Fruit fly (Drosophila melanogaster) whole organism, prepupa: ENCODE data around the gene Mst27D.

ENCODE experiments used
- Blimp-1 ChIP-seq: fragments of 200-800 bp; sonication (Bioruptor generic); optimal IDR thresholded peaks from 3 replicates; lab custom pipeline; 2017; ENCODE audit warnings: missing biosample characterization, missing genetic modification characterization, mild to moderate bottlenecking, moderate library complexity, missing genetic modification reagents
- CG10631 ChIP-seq: fragments of 200-800 bp; sonication (Bioruptor generic); optimal IDR thresholded peaks from 2 replicates; lab custom pipeline; 2016; ENCODE audit warnings: missing biosample characterization, missing genetic modification characterization
- CG10669 ChIP-seq: fragments of 200-800 bp; sonication (Bioruptor generic); optimal IDR thresholded peaks from 3 replicates; lab custom pipeline; 2018; ENCODE audit warnings: missing biosample characterization, mild to moderate bottlenecking, missing genetic modification characterization, moderate library complexity
- CG11762 ChIP-seq: fragments of 200-800 bp; sonication (Bioruptor generic); optimal IDR thresholded peaks from 3 replicates; lab custom pipeline; 2016; ENCODE audit warnings: missing biosample characterization, missing genetic modification characterization; ENCODE audit not compliant: insufficient read depth
- CG11902 ChIP-seq: fragments of 200-800 bp; sonication (Bioruptor generic); optimal IDR thresholded peaks from 3 replicates; lab custom pipeline; 2016; ENCODE audit warnings: missing biosample characterization, missing genetic modification characterization
- CG15336 ChIP-seq: fragments of 200-800 bp; sonication (Bioruptor generic); IDR thresholded peaks from 2 replicates; pipeline ENCODE4 v1.3.6; 2022; ENCODE audit warnings: missing biosample characterization, missing genetic modification characterization
- CG1621 ChIP-seq: fragments of 200-800 bp; sonication (Bioruptor generic); optimal IDR thresholded peaks from 3 replicates; lab custom pipeline; 2018; ENCODE audit warnings: missing biosample characterization, mild to moderate bottlenecking, missing genetic modification characterization
- CG16779 ChIP-seq: fragments of 200-800 bp; sonication (Bioruptor generic); optimal IDR thresholded peaks from 3 replicates; lab custom pipeline; 2017; ENCODE audit warnings: missing biosample characterization, mild to moderate bottlenecking, missing genetic modification characterization
- CG32006 ChIP-seq: fragments of 200-800 bp; sonication (Bioruptor generic); optimal IDR thresholded peaks from 3 replicates; lab custom pipeline; 2017; ENCODE audit warnings: missing biosample characterization, mild to moderate bottlenecking, missing genetic modification characterization
- CG34406 ChIP-seq: fragments of 200-800 bp; sonication (Bioruptor generic); optimal IDR thresholded peaks from 3 replicates; lab custom pipeline; 2016; ENCODE audit warnings: missing biosample characterization, missing genetic modification characterization
- CG3919 ChIP-seq: fragments of 200-800 bp; sonication (Bioruptor generic); optimal IDR thresholded peaks from 3 replicates; lab custom pipeline; 2016; ENCODE audit warnings: missing biosample characterization, missing genetic modification characterization
- CG6163 ChIP-seq: fragments of 200-800 bp; sonication (Bioruptor generic); IDR thresholded peaks from 3 replicates; pipeline ENCODE4 v1.3.6; 2022; ENCODE audit warnings: missing biosample characterization, missing genetic modification characterization
- CG6808 ChIP-seq: fragments of 200-800 bp; sonication (Bioruptor generic); optimal IDR thresholded peaks from 3 replicates; lab custom pipeline; 2017; ENCODE audit warnings: missing biosample characterization, missing genetic modification characterization, mild to moderate bottlenecking, moderate library complexity, missing genetic modification reagents
- CG6854 ChIP-seq: fragments of 200-800 bp; sonication (Bioruptor generic); optimal IDR thresholded peaks from 2 replicates; lab custom pipeline; 2017; ENCODE audit warnings: missing biosample characterization, mild to moderate bottlenecking, missing genetic modification characterization
- CG7368 ChIP-seq: fragments of 200-800 bp; sonication (Bioruptor generic); optimal IDR thresholded peaks from 3 replicates; lab custom pipeline; 2016; ENCODE audit warnings: missing biosample characterization, missing genetic modification characterization
- CG8119 ChIP-seq: fragments of 200-800 bp; sonication (Bioruptor generic); IDR thresholded peaks from 3 replicates; pipeline ENCODE4 v1.3.6; 2022; ENCODE audit warnings: missing biosample characterization, missing genetic modification characterization
- CG8319 ChIP-seq: fragments of 200-800 bp; sonication (Bioruptor generic); optimal IDR thresholded peaks from 3 replicates; lab custom pipeline; 2016; ENCODE audit warnings: missing biosample characterization, missing genetic modification characterization
- CG8632 ChIP-seq: fragments of 200-800 bp; sonication (Bioruptor generic); optimal IDR thresholded peaks from 3 replicates; lab custom pipeline; 2016; ENCODE audit warnings: missing biosample characterization, missing genetic modification characterization
- CG9139 ChIP-seq: fragments of 200-800 bp; sonication (Bioruptor generic); optimal IDR thresholded peaks from 3 replicates; lab custom pipeline; 2017; ENCODE audit warnings: missing biosample characterization, mild to moderate bottlenecking, missing genetic modification characterization
- Eip75B ChIP-seq: fragments of 200-800 bp; sonication (Bioruptor generic); optimal IDR thresholded peaks from 3 replicates; lab custom pipeline; 2016; ENCODE audit warnings: missing biosample characterization, missing genetic modification characterization
- Eip78C ChIP-seq: fragments of 200-800 bp; sonication (Bioruptor generic); peaks from one replicate; lab custom pipeline; 2016; ENCODE audit warnings: missing biosample characterization, missing genetic modification characterization
- Eip93F ChIP-seq: fragments of 200-800 bp; sonication (Bioruptor generic); optimal IDR thresholded peaks from 2 replicates; lab custom pipeline; 2016; ENCODE audit warnings: missing biosample characterization, mild to moderate bottlenecking, missing genetic modification characterization
- Ets21C ChIP-seq: fragments of 200-800 bp; sonication (Bioruptor generic); optimal IDR thresholded peaks from 3 replicates; lab custom pipeline; 2016; ENCODE audit warnings: missing biosample characterization, missing genetic modification characterization
- Ets96B ChIP-seq: fragments of 200-800 bp; optimal IDR thresholded peaks from 2 replicates; lab custom pipeline; 2019; ENCODE audit warnings: missing biosample characterization, mild to moderate bottlenecking, missing genetic modification characterization, moderate library complexity
- Gug ChIP-seq: fragments of 200-800 bp; sonication (Bioruptor generic); IDR thresholded peaks from 2 replicates; pipeline ENCODE4 v1.3.6; 2022; ENCODE audit warnings: missing biosample characterization, missing genetic modification characterization
- Hr39 ChIP-seq: fragments of 200-800 bp; sonication (Bioruptor generic); optimal IDR thresholded peaks from 2 replicates; lab custom pipeline; 2016; ENCODE audit warnings: missing biosample characterization, missing genetic modification characterization
- Hr4 ChIP-seq: fragments of 200-800 bp; sonication (Bioruptor generic); optimal IDR thresholded peaks from 3 replicates; lab custom pipeline; 2016; ENCODE audit warnings: missing biosample characterization, missing genetic modification characterization
- Lpt ChIP-seq: fragments of 200-800 bp; sonication (Bioruptor generic); optimal IDR thresholded peaks from 3 replicates; lab custom pipeline; 2016; ENCODE audit warnings: missing biosample characterization, missing genetic modification characterization
- OdsH ChIP-seq: fragments of 200-800 bp; sonication (Bioruptor generic); optimal IDR thresholded peaks from 3 replicates; lab custom pipeline; 2016; ENCODE audit warnings: missing biosample characterization, missing genetic modification characterization
- Smox ChIP-seq: fragments of 200-800 bp; sonication (Bioruptor generic); optimal IDR thresholded peaks from 3 replicates; lab custom pipeline; 2016; ENCODE audit warnings: missing biosample characterization, missing genetic modification characterization
- Sox102F ChIP-seq: fragments of 200-800 bp; sonication (Bioruptor generic); optimal IDR thresholded peaks from 2 replicates; lab custom pipeline; 2016; ENCODE audit warnings: missing biosample characterization, mild to moderate bottlenecking, missing genetic modification characterization
- Sox14 ChIP-seq: fragments of 200-800 bp; sonication (Bioruptor generic); optimal IDR thresholded peaks from 3 replicates; lab custom pipeline; 2016; ENCODE audit warnings: missing biosample characterization, missing genetic modification characterization
- Sox15 ChIP-seq: fragments of 200-800 bp; sonication (Bioruptor generic); optimal IDR thresholded peaks from 3 replicates; lab custom pipeline; 2016; ENCODE audit warnings: missing biosample characterization, missing genetic modification characterization
- achi ChIP-seq: fragments of 200-800 bp; sonication (Bioruptor generic); optimal IDR thresholded peaks from 3 replicates; lab custom pipeline; 2016; ENCODE audit warnings: missing biosample characterization, missing genetic modification characterization
- acj6 ChIP-seq: fragments of 200-800 bp; sonication (Bioruptor generic); optimal IDR thresholded peaks from 3 replicates; lab custom pipeline; 2016; ENCODE audit warnings: missing biosample characterization, missing genetic modification characterization
- cyc ChIP-seq: fragments of 200-800 bp; sonication (Bioruptor generic); optimal IDR thresholded peaks from 3 replicates; lab custom pipeline; 2016; ENCODE audit warnings: missing biosample characterization, missing genetic modification characterization
- dac ChIP-seq: fragments of 200-800 bp; sonication (Bioruptor generic); optimal IDR thresholded peaks from 2 replicates; lab custom pipeline; 2017; ENCODE audit warnings: missing biosample characterization, mild to moderate bottlenecking, missing genetic modification characterization
- dsx ChIP-seq: fragments of 200-800 bp; optimal IDR thresholded peaks from 3 replicates; lab custom pipeline; 2019; ENCODE audit warnings: missing biosample characterization, mild to moderate bottlenecking, missing genetic modification characterization, moderate library complexity; ENCODE audit not compliant: poor library complexity, severe bottlenecking
- eg ChIP-seq: fragments of 200-800 bp; sonication (Bioruptor generic); IDR thresholded peaks from 3 replicates; pipeline ENCODE4 v1.3.6; 2022; ENCODE audit warnings: missing biosample characterization, missing genetic modification characterization
- esn ChIP-seq: fragments of 200-800 bp; sonication (Bioruptor generic); optimal IDR thresholded peaks from 2 replicates; lab custom pipeline; 2016; ENCODE audit warnings: missing biosample characterization, mild to moderate bottlenecking, missing genetic modification characterization, moderate library complexity
- fd59A ChIP-seq: fragments of 200-800 bp; sonication (Bioruptor generic); optimal IDR thresholded peaks from 2 replicates; lab custom pipeline; 2017; ENCODE audit warnings: missing biosample characterization, mild to moderate bottlenecking, missing genetic modification characterization, missing genetic modification reagents
- fd85E ChIP-seq: fragments of 200-800 bp; sonication (Bioruptor generic); optimal IDR thresholded peaks from 3 replicates; lab custom pipeline; 2016; ENCODE audit warnings: missing biosample characterization, missing genetic modification characterization
- fkh ChIP-seq: fragments of 200-800 bp; sonication (Bioruptor generic); optimal IDR thresholded peaks from 3 replicates; lab custom pipeline; 2017; ENCODE audit warnings: missing biosample characterization, mild to moderate bottlenecking, missing genetic modification characterization, moderate library complexity
- lz ChIP-seq: fragments of 200-800 bp; sonication (Bioruptor generic); optimal IDR thresholded peaks from 3 replicates; lab custom pipeline; 2016; ENCODE audit warnings: missing biosample characterization, missing genetic modification characterization
- pdm3 ChIP-seq: fragments of 200-800 bp; sonication (Bioruptor generic); optimal IDR thresholded peaks from 3 replicates; lab custom pipeline; 2016; ENCODE audit warnings: missing biosample characterization, missing genetic modification characterization
- salr ChIP-seq, 2 experiments: fragments of 200-800 bp; sonication (Bioruptor generic); optimal IDR thresholded peaks; 3 replicates each; lab custom pipeline; 2016 to 2018; ENCODE audit warnings: missing biosample characterization in 2 of 2, missing genetic modification characterization in 2 of 2, mild to moderate bottlenecking in 1 of 2
- spab ChIP-seq: fragments of 200-800 bp; sonication (Bioruptor generic); optimal IDR thresholded peaks from 2 replicates; lab custom pipeline; 2017; ENCODE audit warnings: missing biosample characterization, mild to moderate bottlenecking, missing genetic modification characterization, missing genetic modification reagents
- ss ChIP-seq, 2 experiments: fragments of 200-800 bp; sonication (Bioruptor generic); optimal IDR thresholded peaks; 2 replicates in 1 of 2; 3 replicates in 1 of 2; lab custom pipeline; 2017 to 2018; ENCODE audit warnings: mild to moderate bottlenecking in 2 of 2, missing biosample characterization in 2 of 2, missing genetic modification characterization in 2 of 2, moderate library complexity in 1 of 2
- svp ChIP-seq: fragments of 200-800 bp; sonication (Bioruptor generic); peaks from one replicate; lab custom pipeline; 2016; ENCODE audit warnings: missing biosample characterization, missing genetic modification characterization
- topi ChIP-seq: fragments of 200-800 bp; sonication (Bioruptor generic); optimal IDR thresholded peaks from 3 replicates; lab custom pipeline; 2016; ENCODE audit warnings: missing biosample characterization, missing genetic modification characterization
- vri ChIP-seq: fragments of 200-800 bp; sonication (Bioruptor generic); optimal IDR thresholded peaks from 3 replicates; lab custom pipeline; 2016; ENCODE audit warnings: missing biosample characterization, mild to moderate bottlenecking, missing genetic modification characterization

Gene Mst27D

dm6 chr2L:7049009-7049647, 11.5 kb downstream of the Mst27D start:
- TF ChIP-seq eg (GFP tag; lab: Robert Waterston, UW) = peak; percentile 30; the same call in 1 of the 3 replicates
- no peak for TF ChIP-seq CG11902 (GFP tag; lab: Kevin White, UChicago)
- TF ChIP-seq dsx (GFP tag; lab: Kevin White, UChicago) = peak; percentile 46
- TF ChIP-seq Hr39 (GFP tag; lab: Kevin White, UChicago) = peak; percentile 19
- TF ChIP-seq CG32006 (GFP tag; lab: Kevin White, UChicago) = no peak
- TF ChIP-seq Gug = no peak; the same call in 1 of the 2 replicates
- peak; percentile 94 for TF ChIP-seq fkh (GFP tag; lab: Kevin White, UChicago)
- no peak for TF ChIP-seq Ets21C (GFP tag; lab: Kevin White, UChicago)
- peak; percentile 51 for TF ChIP-seq Sox102F (GFP tag; lab: Kevin White, UChicago)
- TF ChIP-seq lz (GFP tag; lab: Kevin White, UChicago) = peak; percentile 20
- peak in 1 of 2 experiments; percentile 13 for TF ChIP-seq salr (GFP tag; optimal IDR thresholded peaks at IDR 0.05; lab: Kevin White, UChicago)
- no peak for TF ChIP-seq CG34406
- no peak for TF ChIP-seq topi
- peak; percentile 9 for TF ChIP-seq Lpt (GFP tag; lab: Kevin White, UChicago)
- TF ChIP-seq Eip75B (GFP tag; lab: Kevin White, UChicago) = no peak
- TF ChIP-seq spab = peak; percentile 2
- no peak for TF ChIP-seq fd59A (GFP tag; lab: Kevin White, UChicago)
- TF ChIP-seq CG8119 = peak; percentile 41; the same call in 1 of the 3 replicates
- peak; percentile 16 for TF ChIP-seq CG3919
- no peak for TF ChIP-seq CG8319 (GFP tag; lab: Kevin White, UChicago)
- peak; percentile 85 for TF ChIP-seq vri (GFP tag; lab: Kevin White, UChicago)
- TF ChIP-seq CG16779 (tag; lab: Kevin White, UChicago) = peak; percentile 69
- TF ChIP-seq CG9139 (GFP tag; lab: Kevin White, UChicago) = peak; percentile 66
- TF ChIP-seq CG11762 (GFP tag; lab: Kevin White, UChicago) = no peak
- TF ChIP-seq CG7368 (GFP tag; lab: Kevin White, UChicago) = no peak
- peak; percentile 21 for TF ChIP-seq Eip93F (GFP tag; lab: Kevin White, UChicago)
- TF ChIP-seq Sox15 (GFP tag; lab: Kevin White, UChicago) = no peak
- TF ChIP-seq CG10631 = no peak
- no peak for TF ChIP-seq pdm3 (GFP tag; lab: Kevin White, UChicago)
- TF ChIP-seq CG6808 (GFP tag; lab: Kevin White, UChicago) = peak; percentile 55
- no peak for TF ChIP-seq dac
- TF ChIP-seq Hr4 (GFP tag; lab: Kevin White, UChicago) = peak; percentile 18
- TF ChIP-seq CG6163 (GFP tag; lab: Robert Waterston, UW) = peak; percentile 37; the same call in 1 of the 3 replicates
- TF ChIP-seq Eip78C = peak; percentile 85
- TF ChIP-seq ss (GFP tag; optimal IDR thresholded peaks at IDR 0.05; lab: Kevin White, UChicago) = peak; percentile 42 to 68
- no peak for TF ChIP-seq Blimp-1
- TF ChIP-seq Ets96B (tag; lab: Kevin White, UChicago) = no peak
- no peak for TF ChIP-seq acj6 (GFP tag; lab: Kevin White, UChicago)
- peak; percentile 30 for TF ChIP-seq CG1621 (tag; lab: Kevin White, UChicago)
- TF ChIP-seq esn (GFP tag; lab: Kevin White, UChicago) = peak; percentile 15
- TF ChIP-seq cyc (GFP tag; lab: Kevin White, UChicago) = no peak
- TF ChIP-seq CG15336 = peak; percentile 45; the same call in 1 of the 2 replicates
- no peak for TF ChIP-seq achi (GFP tag; lab: Kevin White, UChicago)
- TF ChIP-seq fd85E = no peak
- TF ChIP-seq CG6854 (GFP tag; lab: Kevin White, UChicago) = peak; percentile 85
- TF ChIP-seq CG8632 (GFP tag; lab: Kevin White, UChicago) = no peak
- no peak for TF ChIP-seq OdsH
- peak; percentile 20 for TF ChIP-seq CG10669 (GFP tag; lab: Kevin White, UChicago)
- peak; percentile 26 for TF ChIP-seq Sox14 (GFP tag; lab: Kevin White, UChicago)
- no peak for TF ChIP-seq svp (GFP tag; lab: Kevin White, UChicago)
- TF ChIP-seq Smox = no peak
